Fruit fly (Drosophila melanogaster): ENCODE measurements around the gene Npc2h.
A peak's percentile ranks its signal among the peaks of the same experiment; 100 is the strongest.

The Npc2h gene

DNA sequence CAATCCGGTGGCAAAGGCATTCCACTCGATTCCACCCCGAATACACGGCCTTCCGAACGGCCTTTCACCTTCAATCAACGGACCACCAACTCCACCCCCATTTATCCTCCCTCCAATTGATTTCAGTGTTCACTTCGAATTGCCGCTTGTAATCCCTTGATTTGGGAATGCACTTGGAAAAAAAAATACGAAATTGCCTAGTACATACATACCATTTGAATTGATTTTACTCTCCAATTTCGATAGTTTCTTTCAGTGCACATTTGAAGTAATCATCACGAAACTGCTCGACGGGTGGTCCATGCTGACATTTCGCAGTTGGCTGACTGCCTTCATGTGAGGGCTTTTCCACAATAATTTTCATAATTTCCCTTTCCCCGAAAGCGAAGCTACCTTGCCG is 46.9 kb downstream of the Npc2h start (continued):
- TF ChIP-seq ap (GFP tag; IDR thresholded peaks at IDR 0.05) (no peak), seq (GFP tag; IDR thresholded peaks at IDR 0.05) (no peak), CG7271 (tag; optimal IDR thresholded peaks at IDR 0.05) (no peak), kni (GFP tag; optimal IDR thresholded peaks at IDR 0.05) (peak; percentile 25), C15 (GFP tag; IDR thresholded peaks at IDR 0.05) (no peak), CG4730 (GFP tag; IDR thresholded peaks at IDR 0.05) (no peak), CG1603 (tag; optimal IDR thresholded peaks at IDR 0.05) (peak; percentile 48), CG4404 (GFP tag; IDR thresholded peaks at IDR 0.05) (0 out of 2 replicates have a peak, but pooled peaks have one; percentile 14), bab2 (GFP tag; optimal IDR thresholded peaks at IDR 0.05) (peak; percentile 3), pros (GFP tag; optimal IDR thresholded peaks at IDR 0.05) (peak; percentile 70), CG2678 (tag; optimal IDR thresholded peaks at IDR 0.05) (peak; percentile 4), CG8281 (tag; optimal IDR thresholded peaks at IDR 0.05) (no peak), Gug (GFP tag; IDR thresholded peaks at IDR 0.05) (no peak), zfh1 (GFP tag; IDR thresholded peaks at IDR 0.05) (0 out of 3 replicates have a peak, but pooled peaks have one; percentile 40), CG12744 (GFP tag; optimal IDR thresholded peaks at IDR 0.05) (no peak), prd (optimal IDR thresholded peaks at IDR 0.05) (no peak), prd (GFP tag; IDR thresholded peaks at IDR 0.05) (peak; percentile 35; the same call in 1 of the 3 replicates), sens (GFP tag) (peak; percentile 41), Sox102F (GFP tag; optimal IDR thresholded peaks at IDR 0.05) (peak; percentile 1), CG4282 (GFP tag; optimal IDR thresholded peaks at IDR 0.05) (no peak), Sry-β (GFP tag; optimal IDR thresholded peaks at IDR 0.05) (no peak), CG6765 (GFP tag; optimal IDR thresholded peaks at IDR 0.05) (no peak), Chrac-16 (GFP tag; optimal IDR thresholded peaks at IDR 0.05) (peak; percentile 3), zf30C (GFP tag; optimal IDR thresholded peaks at IDR 0.05) (peak; percentile 82), CG9797 (GFP tag; optimal IDR thresholded peaks at IDR 0.05) (no peak), oc (tag; optimal IDR thresholded peaks at IDR 0.05) (peak; percentile 63), row (GFP tag; IDR thresholded peaks at IDR 0.05) (peak; percentile 52; the same call in 2 of the 3 replicates), CG11398 (GFP tag; optimal IDR thresholded peaks at IDR 0.05) (no peak), Hr51 (GFP tag; optimal IDR thresholded peaks at IDR 0.05) (peak in 1 of 2 experiments; percentile 17), Ets65A (GFP tag) (peak; percentile 29), danr (GFP tag; IDR thresholded peaks at IDR 0.05) (no peak), gsb-n (tag; optimal IDR thresholded peaks at IDR 0.05) (peak; percentile 10)

DNA sequence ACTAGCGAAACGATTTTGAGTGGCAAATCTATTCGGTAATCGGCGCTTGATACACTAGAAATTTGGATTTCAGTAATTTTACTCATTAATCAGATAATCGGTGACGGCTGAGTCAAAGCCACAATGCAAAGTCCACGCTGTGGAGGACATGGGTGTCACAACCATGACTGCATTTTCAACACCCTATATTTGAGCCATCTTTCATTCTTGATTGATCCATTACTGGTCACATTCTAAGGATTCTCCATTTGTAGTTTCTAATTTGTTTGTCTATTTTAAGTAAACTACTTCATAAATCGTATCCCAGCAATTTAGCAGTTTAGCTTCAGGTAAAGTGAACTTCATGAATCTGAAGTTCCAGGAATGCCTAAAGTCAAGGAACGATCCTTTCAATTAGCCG is 49.1 kb downstream of the Npc2h start, which contains the start of gene Pka-C2:
TSS of gene Pka-C2 (minus strand) at position 101 of the 400 bp plus-strand sequence.
- TF ChIP-seq cas (GFP tag; IDR thresholded peaks at IDR 0.05) (no peak), NC2α (GFP tag; optimal IDR thresholded peaks at IDR 0.05) (no peak), bbx (GFP tag; IDR thresholded peaks at IDR 0.05; ENCODE audit: partially characterized antibody) (no peak), CG6765 (GFP tag; optimal IDR thresholded peaks at IDR 0.05) (no peak), dpn (GFP tag; optimal IDR thresholded peaks at IDR 0.05) (no peak), Oli (tag; optimal IDR thresholded peaks at IDR 0.05) (no peak), ken (GFP tag; IDR thresholded peaks at IDR 0.05) (no peak), dati (GFP tag; IDR thresholded peaks at IDR 0.05) (no peak)

Measured in whole organism, embryonic.